Fruit fly (Drosophila melanogaster) whole organism, embryonic: ENCODE data around the gene Cyp313b1.

Source experiments
- Ada2b ChIP-seq: fragments of 200-800 bp; sonication (Bioruptor generic); IDR thresholded peaks from 2 replicates; pipeline ENCODE4 v1.3.6; 2022; ENCODE audit warnings: missing biosample characterization, missing genetic modification characterization
- Awh ChIP-seq: fragments of 200-800 bp; sonication (Bioruptor generic); IDR thresholded peaks from 2 replicates; pipeline ENCODE4, ENCODE4 v1.3.6; 2022; ENCODE audit warnings: missing biosample characterization, missing genetic modification characterization
- Bgb ChIP-seq: fragments of 200-800 bp; sonication (Bioruptor generic); IDR thresholded peaks from 2 replicates; pipeline ENCODE4 v1.3.6; 2022; ENCODE audit warnings: missing biosample characterization, missing genetic modification characterization; ENCODE audit not compliant: partially characterized antibody
- CG1024 ChIP-seq: fragments of 200-800 bp; sonication (Bioruptor generic); IDR thresholded peaks from 2 replicates; pipeline ENCODE4 v1.3.6; 2022; ENCODE audit warnings: missing biosample characterization, missing genetic modification characterization
- CG10267 ChIP-seq: fragments of 200-800 bp; sonication (Bioruptor generic); optimal IDR thresholded peaks from 2 replicates; lab custom pipeline; 2018; ENCODE audit warnings: missing biosample characterization, mild to moderate bottlenecking, missing genetic modification characterization, moderate library complexity
- CG10431 ChIP-seq: fragments of 200-800 bp; sonication (Bioruptor generic); optimal IDR thresholded peaks from 3 replicates; lab custom pipeline; 2018; ENCODE audit warnings: missing biosample characterization, mild to moderate bottlenecking, missing genetic modification characterization
- CG10462 ChIP-seq: fragments of 200-800 bp; sonication (Bioruptor generic); optimal IDR thresholded peaks from 2 replicates; lab custom pipeline; 2016; ENCODE audit warnings: missing biosample characterization, missing genetic modification characterization
- CG11504 ChIP-seq: fragments of 200-800 bp; sonication (Bioruptor generic); optimal IDR thresholded peaks from 3 replicates; lab custom pipeline; 2019; ENCODE audit warnings: missing biosample characterization, mild to moderate bottlenecking, missing genetic modification characterization, moderate library complexity
- CG11723 ChIP-seq: fragments of 200-800 bp; sonication (Bioruptor generic); optimal IDR thresholded peaks from 2 replicates; lab custom pipeline; 2017; ENCODE audit warnings: missing biosample characterization, mild to moderate bottlenecking, missing genetic modification characterization
- CG12236 ChIP-seq: fragments of 200-800 bp; sonication (Bioruptor generic); optimal IDR thresholded peaks from 2 replicates; lab custom pipeline; 2016; ENCODE audit warnings: missing biosample characterization, missing genetic modification characterization
- CG14710 ChIP-seq: fragments of 200-800 bp; sonication (Bioruptor generic); optimal IDR thresholded peaks from 3 replicates; lab custom pipeline; 2019; ENCODE audit warnings: missing biosample characterization, mild to moderate bottlenecking, missing genetic modification characterization, moderate library complexity
- CG17802 ChIP-seq: fragments of 200-800 bp; sonication (Bioruptor generic); optimal IDR thresholded peaks from 2 replicates; lab custom pipeline; 2018; ENCODE audit warnings: missing biosample characterization, mild to moderate bottlenecking, missing genetic modification characterization, moderate library complexity
- CG1832 ChIP-seq: fragments of 200-800 bp; sonication (Bioruptor generic); optimal IDR thresholded peaks from 2 replicates; lab custom pipeline; 2017; ENCODE audit warnings: missing biosample characterization, mild to moderate bottlenecking, missing genetic modification characterization, inconsistent platforms
- CG2712 ChIP-seq: fragments of 200-800 bp; optimal IDR thresholded peaks from 3 replicates; lab custom pipeline; 2019; ENCODE audit warnings: missing biosample characterization, mild to moderate bottlenecking, missing genetic modification characterization, moderate library complexity
- CG6791 ChIP-seq: fragments of 200-800 bp; sonication (Bioruptor generic); IDR thresholded peaks from 3 replicates; pipeline ENCODE4 v1.3.6; 2022; ENCODE audit warnings: missing biosample characterization, missing genetic modification characterization; ENCODE audit not compliant: partially characterized antibody
- CG7987 ChIP-seq: fragments of 200-800 bp; sonication (Bioruptor generic); optimal IDR thresholded peaks from 2 replicates; lab custom pipeline; 2018; ENCODE audit warnings: missing biosample characterization, mild to moderate bottlenecking, missing genetic modification characterization, moderate library complexity
- CG8290 ChIP-seq, 3 experiments: fragments of 200-800 bp; sonication (Bioruptor generic); optimal IDR thresholded peaks; 2 replicates each; lab custom pipeline; 2016 to 2019; ENCODE audit warnings: missing biosample characterization in 3 of 3, missing genetic modification characterization in 3 of 3, mild to moderate bottlenecking in 2 of 3, moderate library complexity in 1 of 3
- CG8359 ChIP-seq: fragments of 200-800 bp; sonication (Bioruptor generic); optimal IDR thresholded peaks from 2 replicates; lab custom pipeline; 2017; ENCODE audit warnings: missing biosample characterization, mild to moderate bottlenecking, missing genetic modification characterization, borderline replicate concordance
- CG9215 ChIP-seq: fragments of 200-800 bp; sonication (Bioruptor generic); IDR thresholded peaks from 2 replicates; pipeline ENCODE4 v1.3.6; 2022; ENCODE audit warnings: missing biosample characterization, missing genetic modification characterization
- Dll ChIP-seq: fragments of 200-800 bp; sonication (Bioruptor generic); IDR thresholded peaks from 4 replicates; pipeline ENCODE4 v1.3.6; 2022; ENCODE audit warnings: missing biosample characterization, missing genetic modification characterization; ENCODE audit not compliant: partially characterized antibody
- Doc2 ChIP-seq: fragments of 200-800 bp; sonication (Bioruptor generic); IDR thresholded peaks from 2 replicates; pipeline ENCODE4 v1.3.6; 2022; ENCODE audit warnings: missing biosample characterization, missing genetic modification characterization
- HLH54F ChIP-seq: fragments of 200-800 bp; sonication (Bioruptor generic); optimal IDR thresholded peaks from 3 replicates; lab custom pipeline; 2016; ENCODE audit warnings: missing biosample characterization, missing genetic modification characterization
- Jarid2 ChIP-seq: fragments of 200-800 bp; sonication (Bioruptor generic); optimal IDR thresholded peaks from 3 replicates; lab custom pipeline; 2017; ENCODE audit warnings: mild to moderate bottlenecking, missing biosample characterization, missing genetic modification reagents, missing genetic modification characterization
- Meics ChIP-seq: fragments of 200-800 bp; sonication (Bioruptor generic); optimal IDR thresholded peaks from 2 replicates; lab custom pipeline; 2017; ENCODE audit warnings: missing biosample characterization, mild to moderate bottlenecking, missing genetic modification characterization
- NfI ChIP-seq: fragments of 200-800 bp; sonication (Bioruptor generic); optimal IDR thresholded peaks from 3 replicates; lab custom pipeline; 2018; ENCODE audit warnings: missing biosample characterization, mild to moderate bottlenecking, missing genetic modification characterization, moderate library complexity
- Stat92E ChIP-seq, 3 experiments: fragments of >200 bp in 2 of 3; fragments of 200-800 bp in 1 of 3; sonication (Bioruptor generic) in 1 of 3; optimal IDR thresholded peaks; 2 replicates each; lab custom pipeline; 2017 to 2019; ENCODE audit warnings: missing biosample characterization in 3 of 3, missing genetic modification characterization in 3 of 3, mild to moderate bottlenecking in 1 of 3, moderate library complexity in 1 of 3
- Usf ChIP-seq: fragments of 200-800 bp; sonication (Bioruptor generic); optimal IDR thresholded peaks from 2 replicates; lab custom pipeline; 2017; ENCODE audit warnings: missing genotype, missing biosample characterization, missing genetic modification characterization
- Vsx1 ChIP-seq: fragments of 200-800 bp; sonication (Bioruptor generic); optimal IDR thresholded peaks from 2 replicates; lab custom pipeline; 2017; ENCODE audit warnings: missing biosample characterization, mild to moderate bottlenecking, missing genetic modification characterization, missing genetic modification reagents
- ash1 ChIP-seq: fragments of 200-800 bp; sonication (Bioruptor generic); optimal IDR thresholded peaks from 2 replicates; lab custom pipeline; 2018; ENCODE audit warnings: missing biosample characterization, mild to moderate bottlenecking, missing genetic modification characterization
- bowl ChIP-seq: fragments of 200-800 bp; sonication (Bioruptor generic); IDR thresholded peaks from 2 replicates; pipeline ENCODE4 v1.3.6; 2022; ENCODE audit warnings: missing biosample characterization, missing genetic modification characterization
- cg ChIP-seq: fragments of 200-800 bp; sonication (Bioruptor generic); optimal IDR thresholded peaks from 3 replicates; lab custom pipeline; 2019; ENCODE audit warnings: missing biosample characterization, mild to moderate bottlenecking, missing genetic modification characterization, moderate library complexity
- croc ChIP-seq: fragments of 200-800 bp; sonication (Bioruptor generic); conservative IDR thresholded peaks from 3 replicates; pipeline ENCODE4 v1.3.6; 2022; ENCODE audit warnings: missing biosample characterization, missing genetic modification characterization
- esg ChIP-seq: fragments of 200-800 bp; sonication (Bioruptor generic); conservative IDR thresholded peaks from 2 replicates; pipeline ENCODE4 v1.3.6; 2022; ENCODE audit warnings: missing biosample characterization, missing genetic modification characterization
- fu2 ChIP-seq: fragments of 200-800 bp; sonication (Bioruptor generic); optimal IDR thresholded peaks from 2 replicates; lab custom pipeline; 2016; ENCODE audit warnings: missing biosample characterization, missing genetic modification characterization
- gcm2 ChIP-seq: fragments of 200-800 bp; sonication (Bioruptor generic); optimal IDR thresholded peaks from 2 replicates; lab custom pipeline; 2016; ENCODE audit warnings: missing biosample characterization, missing genetic modification characterization
- grn ChIP-seq: fragments of 200-800 bp; sonication (Bioruptor generic); optimal IDR thresholded peaks from 3 replicates; lab custom pipeline; 2017; ENCODE audit warnings: missing biosample characterization, missing genetic modification characterization
- kah ChIP-seq: fragments of 200-800 bp; sonication (Bioruptor generic); optimal IDR thresholded peaks from 2 replicates; lab custom pipeline; 2018; ENCODE audit warnings: missing biosample characterization, mild to moderate bottlenecking, missing genetic modification characterization
- onecut ChIP-seq: fragments of 200-800 bp; sonication (Bioruptor generic); IDR thresholded peaks from 2 replicates; pipeline ENCODE4 v1.3.6; 2022; ENCODE audit warnings: missing biosample characterization, missing genetic modification characterization
- otp ChIP-seq: fragments of 200-800 bp; sonication (Bioruptor generic); IDR thresholded peaks from 3 replicates; pipeline ENCODE4, ENCODE4 v1.3.6; 2022; ENCODE audit warnings: missing biosample characterization, missing genetic modification characterization
- p53 ChIP-seq: fragments of 200-800 bp; sonication (Bioruptor generic); optimal IDR thresholded peaks from 2 replicates; lab custom pipeline; 2016; ENCODE audit warnings: missing biosample characterization, missing genetic modification characterization
- pan ChIP-seq, 4 experiments: fragments of >200 bp in 3 of 4; fragments of 200-800 bp in 1 of 4; sonication (Bioruptor generic) in 1 of 4; optimal IDR thresholded peaks in 3 of 4; IDR thresholded peaks in 1 of 4; 2 replicates each; pipeline versions ENCODE4 v1.3.6 to Lab custom; 2017 to 2022; ENCODE audit warnings: missing biosample characterization in 2 of 4, missing genetic modification characterization in 2 of 4, mixed read lengths in 1 of 4
- phol ChIP-seq: fragments of 200-800 bp; sonication (Bioruptor generic); optimal IDR thresholded peaks from 3 replicates; lab custom pipeline; 2018; ENCODE audit warnings: missing biosample characterization, mild to moderate bottlenecking, missing genetic modification characterization, moderate library complexity
- ssp ChIP-seq: fragments of 200-800 bp; sonication (Bioruptor generic); IDR thresholded peaks from 2 replicates; pipeline ENCODE4 v1.3.6; 2022; ENCODE audit warnings: missing biosample characterization, missing genetic modification characterization
- tin ChIP-seq: fragments of 200-800 bp; sonication (Bioruptor generic); optimal IDR thresholded peaks from 3 replicates; lab custom pipeline; 2016; ENCODE audit warnings: missing biosample characterization, missing genetic modification characterization
- trem ChIP-seq: fragments of 200-800 bp; optimal IDR thresholded peaks from 3 replicates; lab custom pipeline; 2019; ENCODE audit warnings: missing biosample characterization, mild to moderate bottlenecking, missing genetic modification characterization, moderate library complexity
- usp ChIP-seq: fragments of >200 bp; optimal IDR thresholded peaks from 2 replicates; lab custom pipeline; 2017; ENCODE audit warnings: missing biosample characterization, missing genetic modification characterization
- zen2 ChIP-seq: fragments of 200-800 bp; sonication (Bioruptor generic); IDR thresholded peaks from 3 replicates; pipeline ENCODE4 v1.3.6; 2022; ENCODE audit warnings: missing biosample characterization, missing genetic modification characterization; ENCODE audit not compliant: partially characterized antibody

Cyp313b1 gene

DNA sequence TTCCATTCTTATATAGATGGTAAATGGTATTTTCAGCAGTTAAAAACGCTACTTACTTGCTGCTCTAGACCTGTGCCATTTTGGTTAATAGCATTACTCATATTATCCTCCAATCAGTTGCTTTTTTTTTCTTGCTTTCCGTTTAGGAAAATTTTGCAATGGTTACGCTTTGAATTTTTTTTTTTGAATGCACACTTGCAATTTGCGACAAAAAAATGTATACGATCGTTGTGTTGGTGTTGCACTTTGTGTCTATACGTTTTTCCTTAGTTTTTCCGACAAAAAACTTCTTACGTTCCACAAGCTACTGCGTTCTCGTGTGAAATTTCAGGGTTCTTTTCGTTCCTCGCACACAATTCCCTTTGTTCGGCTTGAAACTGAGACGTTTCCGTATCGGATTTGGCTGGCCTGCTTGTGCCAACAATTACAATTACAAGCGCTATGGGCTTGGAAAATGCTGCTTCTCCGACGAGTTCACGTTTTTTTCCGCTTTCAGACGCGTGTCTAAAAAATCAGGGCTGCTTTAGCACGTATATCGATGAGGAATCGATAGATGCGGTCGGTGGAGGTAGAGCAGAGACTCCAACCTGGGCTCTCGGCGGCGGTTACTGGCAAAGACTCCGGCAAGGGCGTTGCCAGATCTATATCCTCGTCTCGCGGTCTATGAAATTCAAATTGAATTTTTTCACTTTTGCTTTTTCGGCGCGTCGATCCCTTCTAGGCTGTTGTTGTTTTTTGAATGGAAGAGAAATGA is 14.6 kb upstream of the Cyp313b1 start (continued):
- peak; percentile 55 for TF ChIP-seq CG8290 (GFP tag; optimal IDR thresholded peaks at IDR 0.05; lab: Kevin White, UChicago)
- peak in 1 of 2 experiments; percentile 89 for TF ChIP-seq CG8290 (tag; optimal IDR thresholded peaks at IDR 0.05; lab: Kevin White, UChicago)
- TF ChIP-seq Meics (GFP tag; lab: Kevin White, UChicago), result peak; percentile 67
- TF ChIP-seq CG9215, result no peak
- no peak; the same call in 2 of the 3 replicates for TF ChIP-seq otp (GFP tag; lab: Robert Waterston, UW)
- no peak for TF ChIP-seq CG1832 (GFP tag; lab: Kevin White, UChicago)
- peak; percentile 19 for TF ChIP-seq Usf
- no peak for TF ChIP-seq Vsx1 (GFP tag; lab: Kevin White, UChicago)
- no peak for TF ChIP-seq bowl (GFP tag; lab: Robert Waterston, UW)
- no peak for TF ChIP-seq kah (GFP tag; lab: Kevin White, UChicago)
- no peak for TF ChIP-seq Jarid2 (GFP tag; lab: Kevin White, UChicago)
- no peak for TF ChIP-seq ash1 (GFP tag; lab: Kevin White, UChicago)
- TF ChIP-seq Bgb (GFP tag; lab: Robert Waterston, UW), result peak; percentile 97
- TF ChIP-seq phol (tag; lab: Kevin White, UChicago), result peak; percentile 70
- TF ChIP-seq Doc2 (GFP tag; lab: Robert Waterston, UW), result no peak
- peak; percentile 12 for TF ChIP-seq HLH54F (GFP tag; lab: Kevin White, UChicago)
- TF ChIP-seq CG10462 (GFP tag; lab: Kevin White, UChicago), result no peak
- TF ChIP-seq usp, result no peak
- TF ChIP-seq cg (GFP tag; lab: Kevin White, UChicago), result no peak
- TF ChIP-seq Dll (GFP tag; lab: Robert Waterston, UW), result peak; percentile 81
- TF ChIP-seq ssp (GFP tag; lab: Robert Waterston, UW), result peak; percentile 55
- TF ChIP-seq CG10267 (tag; lab: Kevin White, UChicago), result peak; percentile 75
- no peak for TF ChIP-seq esg
- TF ChIP-seq gcm2, result no peak
- peak; percentile 66 for TF ChIP-seq CG11504 (tag; lab: Kevin White, UChicago)
- TF ChIP-seq CG7987, result peak; percentile 93
- TF ChIP-seq croc (GFP tag; lab: Robert Waterston, UW), result no peak
- TF ChIP-seq CG17802, result no peak
- peak; percentile 88 for TF ChIP-seq trem (tag; lab: Kevin White, UChicago)
- no peak for TF ChIP-seq Awh
- peak; percentile 68; the same call in 2 of the 3 replicates for TF ChIP-seq zen2 (GFP tag; lab: Robert Waterston, UW)
- TF ChIP-seq CG14710 (tag; lab: Kevin White, UChicago), result peak; percentile 80
- peak; percentile 7 for TF ChIP-seq CG12236 (GFP tag; lab: Kevin White, UChicago)
- TF ChIP-seq CG1024 (GFP tag; lab: Robert Waterston, UW), result 0 out of 2 replicates have a peak, but pooled peaks have one; percentile 6
- TF ChIP-seq CG11723 (GFP tag; lab: Kevin White, UChicago), result peak; percentile 32
- peak; percentile 67 for TF ChIP-seq CG2712
- TF ChIP-seq pan (optimal IDR thresholded peaks at IDR 0.05; lab: Kevin White, UChicago), result no peak
- TF ChIP-seq pan (GFP tag; optimal IDR thresholded peaks at IDR 0.05 in 1 of 2, IDR thresholded peaks at IDR 0.05 in 1 of 2), result peak in 1 of 2 experiments; percentile 10
- TF ChIP-seq Stat92E (GFP tag; optimal IDR thresholded peaks at IDR 0.05; lab: Kevin White, UChicago), result peak in 1 of 3 experiments; percentile 59
- peak; percentile 42 for TF ChIP-seq NfI (GFP tag; lab: Kevin White, UChicago)
- TF ChIP-seq CG6791 (GFP tag; lab: Robert Waterston, UW), result peak; percentile 92
- 0 out of 2 replicates have a peak, but pooled peaks have one; percentile 17 for TF ChIP-seq Ada2b (GFP tag; lab: Robert Waterston, UW)
- TF ChIP-seq CG10431 (GFP tag; lab: Kevin White, UChicago), result no peak
- no peak for TF ChIP-seq grn (GFP tag; lab: Kevin White, UChicago)
- TF ChIP-seq p53 (GFP tag; lab: Kevin White, UChicago), result peak; percentile 80
- TF ChIP-seq fu2 (GFP tag; lab: Kevin White, UChicago), result peak; percentile 56
- peak; percentile 37 for TF ChIP-seq tin (GFP tag; lab: Kevin White, UChicago)
- TF ChIP-seq onecut (GFP tag; lab: Robert Waterston, UW), result peak; percentile 54
- no peak for TF ChIP-seq CG8359 (GFP tag; lab: Kevin White, UChicago)
